Worm (Caenorhabditis elegans) whole organism, young adult: ENCODE measurements around the gene F19G12.9.
"Not testable (repeated sequence)": the region's sequence is repeated elsewhere in the genome, so short reads cannot be mapped to it uniquely, and the experiment has no call there.

ENCODE experiments used
- F10E7.11 ChIP-seq: sonication (generic microtip); optimal IDR thresholded peaks from 2 replicates; lab custom pipeline; 2017; ENCODE audit warnings: mild to moderate bottlenecking, missing genetic modification characterization, moderate library complexity, missing compliant biosample characterization
- F39B2.1 ChIP-seq: fragments of 200-800 bp; sonication (Bioruptor generic); IDR thresholded peaks from 2 replicates; pipeline ENCODE4 v1.3.6; 2022; ENCODE audit warnings: missing genetic modification reagents, missing genetic modification characterization, missing compliant biosample characterization
- K12H6.12 ChIP-seq: fragments of 200-800 bp; sonication (Bioruptor generic); optimal IDR thresholded peaks from 2 replicates; lab custom pipeline; 2018; ENCODE audit warnings: mild to moderate bottlenecking, missing genetic modification characterization, missing compliant biosample characterization
- T07F8.4 ChIP-seq: sonication (generic microtip); optimal IDR thresholded peaks from 2 replicates; lab custom pipeline; 2016; ENCODE audit warnings: mild to moderate bottlenecking, missing genetic modification characterization, moderate library complexity, missing compliant biosample characterization
- Y53G8AR.9 ChIP-seq: fragments of 200-800 bp; sonication (Bioruptor generic); conservative IDR thresholded peaks from 2 replicates; pipeline ENCODE4 v1.3.6; 2022; ENCODE audit warnings: missing genetic modification reagents, missing genetic modification characterization, missing compliant biosample characterization
- akir-1 ChIP-seq: fragments of 200-800 bp; sonication (Bioruptor generic); optimal IDR thresholded peaks from 2 replicates; lab custom pipeline; 2018; ENCODE audit warnings: mild to moderate bottlenecking, missing genetic modification characterization, moderate library complexity, missing compliant biosample characterization
- aptf-3 ChIP-seq: fragments of 200-800 bp; sonication (Bioruptor generic); IDR thresholded peaks from 2 replicates; pipeline ENCODE4 v1.3.6; 2022; ENCODE audit warnings: missing genetic modification characterization, missing compliant biosample characterization
- attf-5 ChIP-seq: fragments of 200-800 bp; sonication (Bioruptor generic); optimal IDR thresholded peaks from 2 replicates; lab custom pipeline; 2018; ENCODE audit warnings: mild to moderate bottlenecking, missing genetic modification characterization, missing compliant biosample characterization
- attf-6 ChIP-seq: fragments of 200-800 bp; sonication (Bioruptor generic); IDR thresholded peaks from 2 replicates; pipeline ENCODE4 v1.3.6; 2022; ENCODE audit warnings: missing genetic modification reagents, missing genetic modification characterization, missing compliant biosample characterization
- cebp-2 ChIP-seq: fragments of 200-800 bp; sonication (Bioruptor generic); IDR thresholded peaks from 2 replicates; pipeline ENCODE4 v1.3.6; 2022; ENCODE audit warnings: missing genetic modification characterization, missing compliant biosample characterization
- ceh-27 ChIP-seq: fragments of 200-800 bp; sonication (Bioruptor generic); optimal IDR thresholded peaks from 2 replicates; lab custom pipeline; 2018; ENCODE audit warnings: mild to moderate bottlenecking, missing genetic modification characterization, moderate library complexity, missing compliant biosample characterization
- ceh-40 ChIP-seq: fragments of 200-800 bp; sonication (Bioruptor generic); IDR thresholded peaks from 2 replicates; pipeline ENCODE4 v1.3.6; 2022; ENCODE audit warnings: missing genetic modification characterization, missing compliant biosample characterization
- ceh-58 ChIP-seq: fragments of 200-800 bp; sonication (Bioruptor generic); IDR thresholded peaks from 2 replicates; pipeline ENCODE4 v1.3.6; 2022; ENCODE audit warnings: missing genetic modification characterization, missing compliant biosample characterization
- chd-7 ChIP-seq: sonication (generic microtip); optimal IDR thresholded peaks from 2 replicates; lab custom pipeline; 2016; ENCODE audit warnings: mild to moderate bottlenecking, missing genetic modification characterization, moderate library complexity, missing compliant biosample characterization
- die-1 ChIP-seq: sonication (generic microtip); optimal IDR thresholded peaks from 2 replicates; lab custom pipeline; 2016; ENCODE audit warnings: missing genotype, mild to moderate bottlenecking, missing genetic modification characterization, missing compliant biosample characterization
- dpl-1 ChIP-seq: fragments of 150-350 bp; optimal IDR thresholded peaks from 2 replicates; lab custom pipeline; 2014; ENCODE audit warnings: missing biosample characterization, missing genetic modification reagents, missing genetic modification characterization
- efl-1 ChIP-seq: fragments of 150-350 bp; optimal IDR thresholded peaks from 2 replicates; lab custom pipeline; 2014; ENCODE audit warnings: missing biosample characterization, missing genetic modification reagents, missing genetic modification characterization
- egl-44 ChIP-seq: fragments of 200-800 bp; sonication (Bioruptor generic); IDR thresholded peaks from 2 replicates; pipeline ENCODE4 v1.3.6; 2022; ENCODE audit warnings: missing genetic modification reagents, missing genetic modification characterization, missing compliant biosample characterization
- egrh-3 ChIP-seq: fragments of 200-800 bp; sonication (Bioruptor generic); IDR thresholded peaks from 2 replicates; pipeline ENCODE4 v1.3.6; 2022; ENCODE audit warnings: missing genetic modification reagents, missing genetic modification characterization, missing compliant biosample characterization
- fkh-3 ChIP-seq: sonication (generic microtip); optimal IDR thresholded peaks from 2 replicates; lab custom pipeline; 2016; ENCODE audit warnings: mild to moderate bottlenecking, missing genetic modification characterization, missing compliant biosample characterization
- hlh-12 ChIP-seq: sonication (generic microtip); optimal IDR thresholded peaks from 2 replicates; lab custom pipeline; 2016; ENCODE audit warnings: missing genetic modification characterization, missing compliant biosample characterization
- hmg-20 ChIP-seq: fragments of 200-800 bp; sonication (Bioruptor generic); IDR thresholded peaks from 2 replicates; pipeline ENCODE4 v1.3.6; 2022; ENCODE audit warnings: missing genetic modification reagents, missing genetic modification characterization, missing compliant biosample characterization
- hsf-1 ChIP-seq: fragments of 200-800 bp; sonication (Bioruptor generic); IDR thresholded peaks from 2 replicates; pipeline ENCODE4 v1.3.6; 2022; ENCODE audit warnings: missing genetic modification reagents, missing genetic modification characterization, missing compliant biosample characterization
- lin-35 ChIP-seq, 3 experiments: fragments of 150-350 bp in 2 of 3; sonication (generic microtip) in 1 of 3; optimal IDR thresholded peaks; 2 replicates each; lab custom pipeline; 2014 to 2018; ENCODE audit warnings: missing biosample characterization in 3 of 3, missing genetic modification characterization in 3 of 3, missing genetic modification reagents in 3 of 3
- lin-40 ChIP-seq: sonication (generic microtip); optimal IDR thresholded peaks from 2 replicates; lab custom pipeline; 2016; ENCODE audit warnings: missing genetic modification characterization, mild to moderate bottlenecking, missing compliant biosample characterization, missing genotype, missing genetic modification reagents
- lir-1 ChIP-seq: fragments of 200-800 bp; sonication (Bioruptor generic); conservative IDR thresholded peaks from 2 replicates; pipeline ENCODE4 v1.3.6; 2022; ENCODE audit warnings: missing genetic modification reagents, missing genetic modification characterization, missing compliant biosample characterization
- lsl-1 ChIP-seq: fragments of 200-800 bp; sonication (Bioruptor generic); optimal IDR thresholded peaks from 2 replicates; lab custom pipeline; 2018; ENCODE audit warnings: mild to moderate bottlenecking, missing genetic modification characterization, moderate library complexity, missing compliant biosample characterization
- mcd-1 ChIP-seq: fragments of 200-800 bp; sonication (Bioruptor generic); IDR thresholded peaks from 2 replicates; pipeline ENCODE4 v1.3.6; 2022; ENCODE audit warnings: missing genetic modification reagents, missing genetic modification characterization, missing compliant biosample characterization
- nfya-1 ChIP-seq: sonication (generic microtip); optimal IDR thresholded peaks from 2 replicates; lab custom pipeline; 2017; ENCODE audit warnings: antibody characterized with exemption, missing compliant biosample characterization, missing genetic modification characterization, borderline replicate concordance; ENCODE audit not compliant: insufficient read depth
- nhr-80 ChIP-seq: sonication (generic microtip); optimal IDR thresholded peaks from 2 replicates; lab custom pipeline; 2016; ENCODE audit warnings: missing genetic modification characterization, missing compliant biosample characterization
- repo-1 ChIP-seq: sonication (generic microtip); optimal IDR thresholded peaks from 2 replicates; lab custom pipeline; 2017; ENCODE audit warnings: mild to moderate bottlenecking, missing genetic modification characterization, missing compliant biosample characterization
- rpc-1 ChIP-seq, 2 experiments: fragments of 150-350 bp in 1 of 2; sonication (generic microtip) in 1 of 2; optimal IDR thresholded peaks; 2 replicates each; lab custom pipeline; 2014 to 2018; ENCODE audit warnings: missing biosample characterization in 1 of 2, missing genetic modification characterization in 1 of 2, missing genetic modification reagents in 1 of 2, missing genotype in 1 of 2
- snpc-1.3 ChIP-seq: sonication (generic microtip); optimal IDR thresholded peaks from 2 replicates; lab custom pipeline; 2017; ENCODE audit warnings: missing genetic modification characterization, mild to moderate bottlenecking, missing compliant biosample characterization, antibody characterized with exemption, moderate library complexity, missing genotype, missing genetic modification reagents; ENCODE audit not compliant: insufficient read depth
- snpc-3.4 ChIP-seq: sonication (generic microtip); optimal IDR thresholded peaks from 2 replicates; lab custom pipeline; 2017; ENCODE audit warnings: missing genetic modification characterization, mild to moderate bottlenecking, missing compliant biosample characterization, antibody characterized with exemption, moderate library complexity, missing genotype, missing genetic modification reagents
- snpc-4 ChIP-seq, 5 experiments: fragments of 150-350 bp in 1 of 5; sonication (generic microtip) in 4 of 5; optimal IDR thresholded peaks; 2 replicates each; lab custom pipeline; 2014 to 2018; ENCODE audit warnings: missing genetic modification characterization in 5 of 5, missing biosample characterization in 3 of 5, antibody characterized with exemption in 2 of 5, mild to moderate bottlenecking in 2 of 5, missing compliant biosample characterization in 2 of 5, missing genotype in 2 of 5, moderate library complexity in 2 of 5, missing genetic modification reagents in 1 of 5
- sptf-2 ChIP-seq: fragments of 200-800 bp; sonication (Bioruptor generic); optimal IDR thresholded peaks from 2 replicates; lab custom pipeline; 2018; ENCODE audit warnings: mild to moderate bottlenecking, missing genetic modification characterization, missing compliant biosample characterization
- tbp1 ChIP-seq: fragments of 200-800 bp; sonication (Bioruptor generic); optimal IDR thresholded peaks from 2 replicates; lab custom pipeline; 2018; ENCODE audit warnings: mild to moderate bottlenecking, missing genetic modification characterization, missing compliant biosample characterization
- zim-3 ChIP-seq: sonication (generic microtip); optimal IDR thresholded peaks from 2 replicates; lab custom pipeline; 2017; ENCODE audit warnings: mild to moderate bottlenecking, missing genetic modification characterization, moderate library complexity, missing compliant biosample characterization
- ztf-25 ChIP-seq: fragments of 200-800 bp; sonication (Bioruptor generic); IDR thresholded peaks from 2 replicates; pipeline ENCODE4 v1.3.6; 2022; ENCODE audit warnings: missing genetic modification reagents, missing genetic modification characterization, missing compliant biosample characterization
- ztf-26 ChIP-seq: sonication (generic microtip); optimal IDR thresholded peaks from 2 replicates; lab custom pipeline; 2017; ENCODE audit warnings: missing genetic modification characterization, missing compliant biosample characterization

Gene F19G12.9

ce11 chrX:1403444-1403843, 15.6 kb upstream of the F19G12.9 start, which contains the start of gene ZK402.2:
TSS of gene ZK402.2 (plus strand) at chrX:1403744.
- TF ChIP-seq sptf-2; lin-35 (GFP tag; optimal IDR thresholded peaks at IDR 0.05; lab: Kevin White, UChicago); aptf-3: not testable (repeated sequence)

- TF ChIP-seq F39B2.1 (GFP tag; lab: Robert Waterston, UW); nhr-80 (tag; lab: Kevin White, UChicago); ceh-58 (GFP tag; lab: Robert Waterston, UW): not testable (repeated sequence)
Observed at ce11 chrX:1403971-1404370, 15.0 kb upstream of the F19G12.9 start, which contains the start of gene ZK402.1. TSS of gene ZK402.1 (plus strand) at chrX:1404271.

ce11 chrX:1409224-1409623, 9.8 kb upstream of the F19G12.9 start:
- TF ChIP-seq F10E7.11 (tag; lab: Kevin White, UChicago), result no peak
- no peak for TF ChIP-seq die-1 (tag; lab: Kevin White, UChicago)
- TF ChIP-seq egl-44 (GFP tag; lab: Robert Waterston, UW), result no peak
- TF ChIP-seq chd-7 (tag; lab: Kevin White, UChicago), result no peak
- no peak for TF ChIP-seq rpc-1 (optimal IDR thresholded peaks at IDR 0.05; lab: Kevin White, UChicago)
- TF ChIP-seq rpc-1 (tag; optimal IDR thresholded peaks at IDR 0.05; lab: Kevin White, UChicago), result no peak
- TF ChIP-seq, all 124 proteins: peak for 0

- TF ChIP-seq ztf-25 (GFP tag; lab: Robert Waterston, UW), result no peak
- no peak for TF ChIP-seq mcd-1
- no peak for TF ChIP-seq efl-1 (GFP tag; lab: Kevin White, UChicago)
- TF ChIP-seq snpc-4 (GFP tag; optimal IDR thresholded peaks at IDR 0.05; lab: Kevin White, UChicago), result no peak
- no peak for TF ChIP-seq snpc-4 (tag; optimal IDR thresholded peaks at IDR 0.05; lab: Kevin White, UChicago)
- TF ChIP-seq Y53G8AR.9 (GFP tag; lab: Robert Waterston, UW), result no peak
- TF ChIP-seq fkh-3 (tag; lab: Kevin White, UChicago), result no peak
- no peak for TF ChIP-seq egrh-3
- no peak for TF ChIP-seq snpc-1.3 (tag; lab: Kevin White, UChicago)
- TF ChIP-seq attf-6 (GFP tag; lab: Robert Waterston, UW), result no peak
- TF ChIP-seq akir-1, result no peak
- no peak for TF ChIP-seq hmg-20 (GFP tag; lab: Robert Waterston, UW)
- no peak for TF ChIP-seq zim-3 (tag; lab: Kevin White, UChicago)
- no peak for TF ChIP-seq ceh-27 (GFP tag; lab: Kevin White, UChicago)
- no peak for TF ChIP-seq hsf-1 (GFP tag; lab: Robert Waterston, UW)
- TF ChIP-seq T07F8.4 (tag; lab: Kevin White, UChicago), result no peak
- no peak for TF ChIP-seq tbp1 (GFP tag; lab: Kevin White, UChicago)
- no peak for TF ChIP-seq nfya-1 (tag; lab: Kevin White, UChicago)
- no peak for TF ChIP-seq snpc-3.4 (tag; lab: Kevin White, UChicago)
- TF ChIP-seq attf-5 (GFP tag; lab: Kevin White, UChicago), result no peak
- TF ChIP-seq, all 124 proteins: peak for 0
Observed at ce11 chrX:1410552-1410951, 8.5 kb upstream of the F19G12.9 start, which contains the start of gene abu-2. TSS of gene abu-2 (minus strand) at chrX:1410652.

- TF ChIP-seq Y53G8AR.9 (GFP tag; lab: Robert Waterston, UW) (no peak), dpl-1 (GFP tag; lab: Kevin White, UChicago) (no peak), K12H6.12 (tag; lab: Kevin White, UChicago) (no peak), rpc-1 (optimal IDR thresholded peaks at IDR 0.05; lab: Kevin White, UChicago) (no peak), rpc-1 (tag; optimal IDR thresholded peaks at IDR 0.05; lab: Kevin White, UChicago) (no peak), lin-40 (tag; lab: Kevin White, UChicago) (no peak), lsl-1 (GFP tag; lab: Kevin White, UChicago) (no peak), hmg-20 (GFP tag; lab: Robert Waterston, UW) (no peak), sptf-2 (no peak), repo-1 (no peak), aptf-3 (no peak), ztf-26 (no peak), cebp-2 (no peak), ceh-40 (no peak), nfya-1 (tag; lab: Kevin White, UChicago) (no peak), hlh-12 (no peak), lir-1 (GFP tag; lab: Robert Waterston, UW) (no peak)
Observed at ce11 chrX:1412844-1413243, 6.2 kb upstream of the F19G12.9 start, which contains the start of gene srh-19. TSS of gene srh-19 (plus strand) at chrX:1413144.
